Worm (Caenorhabditis elegans) whole organism, L4 larva: ENCODE results near the gene F58A6.2.

Source experiments
- F10B5.3 ChIP-seq: sonication (generic microtip); optimal IDR thresholded peaks from 2 replicates; lab custom pipeline; 2016; ENCODE audit warnings: mild to moderate bottlenecking, missing genetic modification characterization, missing compliant biosample characterization
- F26F4.8 ChIP-seq: fragments of 200-800 bp; sonication (Bioruptor generic); conservative IDR thresholded peaks from 2 replicates; pipeline ENCODE4 v1.3.6; 2022; ENCODE audit warnings: missing genetic modification characterization, missing compliant biosample characterization
- F49E8.2 ChIP-seq: sonication (generic microtip); optimal IDR thresholded peaks from 2 replicates; lab custom pipeline; 2016; ENCODE audit warnings: missing compliant biosample characterization, mild to moderate bottlenecking, missing genetic modification characterization, borderline replicate concordance
- R02D3.7 ChIP-seq: fragments of 150-350 bp; sonication (generic microtip); optimal IDR thresholded peaks from 3 replicates; lab custom pipeline; 2014; ENCODE audit warnings: missing biosample characterization, missing genetic modification characterization
- Y48G9A.11 ChIP-seq: fragments of 200-800 bp; sonication (Bioruptor generic); IDR thresholded peaks from 2 replicates; pipeline ENCODE4 v1.3.6; 2022; ENCODE audit warnings: missing genetic modification reagents, missing genetic modification characterization, missing compliant biosample characterization
- aha-1 ChIP-seq: fragments of 150-350 bp; peaks from one replicate; lab custom pipeline; 2014; ENCODE audit warnings: missing biosample characterization, missing genetic modification characterization
- arid-1 ChIP-seq: fragments of 200-800 bp; sonication (Bioruptor generic); conservative IDR thresholded peaks from 2 replicates; pipeline ENCODE4 v1.3.6; 2022; ENCODE audit warnings: missing genetic modification reagents, missing genetic modification characterization, missing compliant biosample characterization
- attf-4 ChIP-seq: sonication (generic microtip); optimal IDR thresholded peaks from 3 replicates; lab custom pipeline; 2017; ENCODE audit warnings: missing biosample characterization, missing genetic modification characterization
- ceh-32 ChIP-seq: sonication (generic microtip); optimal IDR thresholded peaks from 2 replicates; lab custom pipeline; 2016; ENCODE audit warnings: mild to moderate bottlenecking, missing genetic modification characterization, missing compliant biosample characterization; ENCODE audit not compliant: poor library complexity
- ceh-62 ChIP-seq: sonication (generic microtip); optimal IDR thresholded peaks from 2 replicates; lab custom pipeline; 2017; ENCODE audit warnings: missing biosample characterization, missing genetic modification characterization
- cey-2 ChIP-seq: sonication (generic microtip); optimal IDR thresholded peaks from 3 replicates; lab custom pipeline; 2017; ENCODE audit warnings: missing genetic modification characterization, mild to moderate bottlenecking, missing compliant biosample characterization, antibody characterized with exemption, borderline replicate concordance; ENCODE audit not compliant: insufficient read depth
- daf-16 ChIP-seq, 3 experiments: sonication (generic microtip); optimal IDR thresholded peaks; 2 replicates each; lab custom pipeline; 2016 to 2017; ENCODE audit warnings: missing genetic modification characterization in 3 of 3, missing genetic modification reagents in 3 of 3, mild to moderate bottlenecking in 2 of 3, missing compliant biosample characterization in 2 of 3, missing biosample characterization in 1 of 3, moderate library complexity in 1 of 3
- daf-19 ChIP-seq: fragments of 200-800 bp; sonication (Bioruptor generic); conservative IDR thresholded peaks from 2 replicates; pipeline ENCODE4 v1.3.6; 2022; ENCODE audit warnings: missing genetic modification characterization, missing compliant biosample characterization
- dmd-8 ChIP-seq: fragments of 200-800 bp; sonication (Bioruptor generic); IDR thresholded peaks from 2 replicates; pipeline ENCODE4 v1.3.6; 2022; ENCODE audit warnings: missing genetic modification characterization, missing compliant biosample characterization
- dpl-1 ChIP-seq: fragments of 150-350 bp; optimal IDR thresholded peaks from 2 replicates; lab custom pipeline; 2014; ENCODE audit warnings: missing biosample characterization, missing genetic modification reagents, missing genetic modification characterization
- egl-43 ChIP-seq: fragments of 200-800 bp; sonication (Bioruptor generic); IDR thresholded peaks from 2 replicates; pipeline ENCODE4 v1.3.6; 2022; ENCODE audit warnings: missing genetic modification reagents, missing genetic modification characterization, missing compliant biosample characterization
- fos-1 ChIP-seq: fragments of 150-350 bp; optimal IDR thresholded peaks from 2 replicates; lab custom pipeline; 2014; ENCODE audit warnings: missing biosample characterization, missing genetic modification characterization
- hif-1 ChIP-seq, 2 experiments: sonication (generic microtip); optimal IDR thresholded peaks; 2 replicates each; lab custom pipeline; 2016 to 2017; ENCODE audit warnings: missing compliant biosample characterization in 2 of 2, missing genetic modification characterization in 2 of 2, missing genetic modification reagents in 2 of 2, missing genotype in 2 of 2, mild to moderate bottlenecking in 1 of 2
- hlh-30 ChIP-seq: sonication (generic microtip); optimal IDR thresholded peaks from 2 replicates; lab custom pipeline; 2017; ENCODE audit warnings: antibody characterized with exemption, mild to moderate bottlenecking, missing genetic modification characterization, missing compliant biosample characterization; ENCODE audit not compliant: insufficient read depth
- lim-7 ChIP-seq: fragments of 200-800 bp; sonication (Bioruptor generic); IDR thresholded peaks from 2 replicates; pipeline ENCODE4 v1.3.6; 2022; ENCODE audit warnings: missing genetic modification characterization, missing compliant biosample characterization
- lin-1 ChIP-seq: fragments of 200-800 bp; sonication (Bioruptor generic); IDR thresholded peaks from 2 replicates; pipeline ENCODE4 v1.3.6; 2022; ENCODE audit warnings: missing genetic modification reagents, missing genetic modification characterization, missing compliant biosample characterization
- mxl-2 ChIP-seq: fragments of 200-800 bp; sonication (Bioruptor generic); conservative IDR thresholded peaks from 2 replicates; pipeline ENCODE4 v1.3.6; 2022; ENCODE audit warnings: missing genetic modification reagents, missing genetic modification characterization, missing compliant biosample characterization
- mxl-3 ChIP-seq: fragments of 200-800 bp; sonication (Bioruptor generic); optimal IDR thresholded peaks from 2 replicates; lab custom pipeline; 2018; ENCODE audit warnings: mild to moderate bottlenecking, missing genetic modification characterization, missing compliant biosample characterization
- nhr-102 ChIP-seq: sonication (generic microtip); optimal IDR thresholded peaks from 2 replicates; lab custom pipeline; 2016; ENCODE audit warnings: mild to moderate bottlenecking, missing genetic modification characterization, moderate library complexity, missing compliant biosample characterization
- nhr-237 ChIP-seq: sonication (generic microtip); optimal IDR thresholded peaks from 2 replicates; lab custom pipeline; 2017; ENCODE audit warnings: missing biosample characterization, missing genetic modification characterization
- nhr-42 ChIP-seq: fragments of 200-800 bp; sonication (Bioruptor generic); IDR thresholded peaks from 2 replicates; pipeline ENCODE4 v1.3.6; 2022; ENCODE audit warnings: missing genetic modification characterization, missing compliant biosample characterization
- nhr-48 ChIP-seq: sonication (generic microtip); optimal IDR thresholded peaks from 2 replicates; lab custom pipeline; 2016; ENCODE audit warnings: mild to moderate bottlenecking, missing genetic modification characterization, missing compliant biosample characterization
- php-3 ChIP-seq: fragments of 200-800 bp; sonication (Bioruptor generic); IDR thresholded peaks from 2 replicates; pipeline ENCODE4 v1.3.6; 2022; ENCODE audit warnings: missing genetic modification reagents, missing genetic modification characterization, missing compliant biosample characterization
- pqm-1 ChIP-seq: sonication (generic microtip); optimal IDR thresholded peaks from 2 replicates; lab custom pipeline; 2017; ENCODE audit warnings: missing biosample characterization, missing genetic modification characterization
- set-16 ChIP-seq: fragments of 200-800 bp; sonication (Bioruptor generic); IDR thresholded peaks from 2 replicates; pipeline ENCODE4 v1.3.6; 2022; ENCODE audit warnings: missing genetic modification reagents, missing genetic modification characterization, missing compliant biosample characterization
- spr-1 ChIP-seq: sonication (generic microtip); optimal IDR thresholded peaks from 2 replicates; lab custom pipeline; 2016; ENCODE audit warnings: mild to moderate bottlenecking, missing genetic modification characterization, missing compliant biosample characterization
- spr-3 ChIP-seq: fragments of 200-800 bp; sonication (Bioruptor generic); optimal IDR thresholded peaks from 2 replicates; lab custom pipeline; 2018; ENCODE audit warnings: mild to moderate bottlenecking, missing genetic modification characterization, missing compliant biosample characterization
- tra-1 ChIP-seq: fragments of 200-800 bp; sonication (Bioruptor generic); IDR thresholded peaks from 2 replicates; pipeline ENCODE4 v1.3.6; 2022; ENCODE audit warnings: missing genetic modification reagents, missing genetic modification characterization, missing compliant biosample characterization
- unc-39 ChIP-seq: sonication (generic microtip); optimal IDR thresholded peaks from 2 replicates; lab custom pipeline; 2017; ENCODE audit warnings: missing biosample characterization, missing genetic modification characterization
- unc-62 ChIP-seq, 3 experiments: fragments of 150-350 bp in 1 of 3; sonication (generic microtip); optimal IDR thresholded peaks in 2 of 3; peaks in 1 of 3; 1 replicate in 1 of 3; 2 replicates in 2 of 3; lab custom pipeline; 2014 to 2017; ENCODE audit warnings: missing biosample characterization in 3 of 3, missing genetic modification characterization in 3 of 3, missing genetic modification reagents in 3 of 3, missing genotype in 1 of 3
- vab-7 ChIP-seq: fragments of 200-800 bp; sonication (Bioruptor generic); IDR thresholded peaks from 2 replicates; pipeline ENCODE4 v1.3.6; 2022; ENCODE audit warnings: missing genetic modification reagents, missing genetic modification characterization, missing compliant biosample characterization
- zag-1 ChIP-seq: fragments of 150-350 bp; optimal IDR thresholded peaks from 2 replicates; lab custom pipeline; 2014; ENCODE audit warnings: missing biosample characterization, missing genetic modification characterization
- zip-2 ChIP-seq: fragments of 150-350 bp; optimal IDR thresholded peaks from 2 replicates; lab custom pipeline; 2014; ENCODE audit warnings: missing biosample characterization, missing genetic modification characterization
- ztf-7 ChIP-seq: fragments of 150-350 bp; optimal IDR thresholded peaks from 2 replicates; lab custom pipeline; 2014; ENCODE audit warnings: missing biosample characterization, missing genetic modification characterization

Gene F58A6.2

DNA sequence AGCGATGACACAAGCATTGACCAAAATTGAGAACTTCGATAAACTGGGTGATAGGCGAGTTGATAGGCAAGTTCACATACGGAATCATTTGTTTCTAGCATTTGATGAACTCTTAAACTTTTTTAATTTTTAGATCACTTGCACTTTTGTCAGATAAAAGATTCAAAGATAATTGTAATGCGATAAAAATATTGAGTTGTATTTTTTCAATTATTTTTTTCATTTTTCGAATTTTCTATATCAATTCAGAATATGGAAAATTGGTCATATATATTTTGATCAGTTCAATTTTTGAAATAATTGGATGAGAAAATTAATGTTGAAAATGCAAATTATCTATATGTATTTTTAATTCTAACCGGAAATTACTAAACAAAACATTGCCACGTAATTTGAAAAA lies 30.2 kb downstream of the F58A6.2 start, which contains the start of gene srb-3:
srb-3 (minus strand) TSS at position 101 of the 400 bp plus-strand sequence.
- TF ChIP-seq R02D3.7 (tag; lab: Kevin White, UChicago) (no peak), zip-2 (no peak), lin-1 (GFP tag; lab: Robert Waterston, UW) (no peak), lim-7 (GFP tag; lab: Robert Waterston, UW) (no peak)

DNA sequence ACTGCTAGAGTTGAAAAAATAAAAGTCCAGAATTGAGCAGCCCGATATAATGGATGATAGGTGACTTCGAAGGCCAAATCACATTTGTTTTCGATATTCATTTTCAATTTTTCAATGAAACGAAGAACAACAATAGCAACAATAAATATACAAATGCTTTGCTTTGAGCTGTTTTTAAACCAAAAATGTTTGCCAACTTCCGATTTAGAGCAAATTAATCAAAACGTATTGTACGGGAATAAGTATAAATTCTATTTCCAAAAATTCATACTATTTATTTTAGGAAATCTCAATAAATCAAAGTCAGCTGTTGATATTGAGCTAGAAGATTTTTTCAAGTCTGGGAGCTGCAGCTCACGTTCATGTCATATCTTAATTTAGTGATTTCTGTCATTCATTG lies 34.4 kb downstream of the F58A6.2 start, which contains the start of gene srb-1:
srb-1 (minus strand) TSS at position 101 of the 400 bp plus-strand sequence.
- peak in 1 of 2 experiments; percentile 15 for TF ChIP-seq unc-62 (GFP tag; optimal IDR thresholded peaks at IDR 0.05 in 1 of 2; lab: Kevin White, UChicago)
- TF ChIP-seq unc-62 (tag; optimal IDR thresholded peaks at IDR 0.05; lab: Kevin White, UChicago): no peak
- TF ChIP-seq F26F4.8 (GFP tag; lab: Robert Waterston, UW): no peak

DNA sequence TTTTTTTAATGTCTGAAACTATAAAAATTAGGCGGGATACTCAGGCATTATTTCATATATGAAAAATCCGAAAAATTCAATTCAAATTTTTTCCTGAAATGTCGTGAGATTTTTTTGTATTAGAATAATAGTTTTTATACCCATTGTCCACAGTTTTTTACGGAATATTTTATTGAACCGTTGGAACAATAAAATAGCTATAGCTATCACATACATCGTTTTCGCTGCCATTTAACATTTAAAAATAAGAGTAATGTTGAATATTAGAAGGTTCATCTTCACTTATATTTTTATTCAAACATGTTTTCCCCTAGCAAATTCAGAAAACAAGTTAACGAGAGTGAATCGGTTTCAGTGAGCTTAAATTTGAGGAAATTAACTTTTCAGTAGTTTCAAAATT lies 35.1 kb downstream of the F58A6.2 start, which contains the start of gene C27D6.15:
C27D6.15 (plus strand) TSS at position 301 of the 400 bp plus-strand sequence.
- no peak for TF ChIP-seq tra-1 (GFP tag; lab: Robert Waterston, UW)
- no peak for TF ChIP-seq daf-19 (GFP tag; lab: Robert Waterston, UW)
- TF ChIP-seq zag-1 (tag; lab: Kevin White, UChicago): no peak
- no peak for TF ChIP-seq F26F4.8 (GFP tag; lab: Robert Waterston, UW)
- no peak for TF ChIP-seq lin-1 (GFP tag; lab: Robert Waterston, UW)

DNA sequence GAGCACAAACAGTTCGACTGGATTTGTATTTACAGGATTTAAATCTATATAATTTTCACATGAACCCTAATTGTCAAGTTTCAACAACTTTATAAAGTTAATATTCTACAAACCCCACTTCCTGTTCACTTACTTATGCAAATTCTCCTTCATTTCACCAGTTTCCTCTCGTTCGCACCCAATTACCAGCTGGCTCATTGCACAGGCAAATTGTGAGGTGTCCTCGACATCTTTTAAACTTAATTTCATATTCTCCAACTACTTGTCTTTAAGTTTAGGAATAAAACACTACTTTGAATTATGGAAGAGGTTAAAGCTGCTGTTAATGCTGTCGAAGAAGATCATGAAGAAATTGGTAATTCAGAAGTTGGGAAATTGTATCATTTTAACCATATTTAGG lies 35.9 kb downstream of the F58A6.2 start, which contains the start of gene C27D6.1:
C27D6.1 (plus strand) TSS at position 301 of the 400 bp plus-strand sequence.
- TF ChIP-seq nhr-48 (tag; lab: Kevin White, UChicago): no peak
- no peak for TF ChIP-seq spr-1 (tag; lab: Kevin White, UChicago)
- no peak for TF ChIP-seq F10B5.3
- peak in 1 of 2 experiments; percentile 74 for TF ChIP-seq unc-62 (GFP tag; optimal IDR thresholded peaks at IDR 0.05 in 1 of 2; lab: Kevin White, UChicago)
- TF ChIP-seq unc-62 (tag; optimal IDR thresholded peaks at IDR 0.05; lab: Kevin White, UChicago): no peak
- TF ChIP-seq ceh-62: no peak
- TF ChIP-seq set-16 (GFP tag; lab: Robert Waterston, UW): no peak
- TF ChIP-seq daf-16 (GFP tag; optimal IDR thresholded peaks at IDR 0.05; lab: Kevin White, UChicago): no peak
- TF ChIP-seq daf-16 (tag; optimal IDR thresholded peaks at IDR 0.05; lab: Kevin White, UChicago): no peak
- peak; percentile 5 for TF ChIP-seq aha-1 (tag; lab: Kevin White, UChicago)
- no peak for TF ChIP-seq vab-7
- no peak for TF ChIP-seq dpl-1 (GFP tag; lab: Kevin White, UChicago)
- TF ChIP-seq hlh-30 (tag; lab: Kevin White, UChicago): no peak
- TF ChIP-seq attf-4 (tag; lab: Kevin White, UChicago): no peak
- no peak for TF ChIP-seq php-3 (GFP tag; lab: Robert Waterston, UW)
- no peak for TF ChIP-seq Y48G9A.11
- TF ChIP-seq lin-1 (GFP tag; lab: Robert Waterston, UW): no peak
- TF ChIP-seq spr-3 (GFP tag; lab: Kevin White, UChicago): no peak
- no peak for TF ChIP-seq nhr-237 (tag; lab: Kevin White, UChicago)

DNA sequence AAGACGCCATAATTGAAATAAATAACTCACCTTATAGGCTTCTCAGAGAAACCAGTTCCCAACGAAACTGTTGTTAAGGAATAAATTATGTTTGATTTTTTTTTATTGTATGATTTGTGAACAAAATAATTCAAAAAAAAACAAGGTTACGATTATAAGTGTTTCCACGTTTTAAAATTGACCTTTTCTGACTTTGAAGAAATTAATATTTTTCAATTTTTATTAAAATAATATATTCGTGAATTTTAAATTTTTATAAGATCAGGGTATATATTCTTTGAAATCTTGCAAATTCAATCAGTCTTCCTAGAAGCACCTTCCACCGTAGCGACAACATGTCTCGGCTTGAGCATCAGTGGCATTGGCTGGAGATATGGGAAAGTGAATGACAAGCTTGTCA lies 37.9 kb downstream of the F58A6.2 start, which contains the start of gene C27D6.3:
C27D6.3 (minus strand) TSS at position 101 of the 400 bp plus-strand sequence.
- TF ChIP-seq Y48G9A.11 (no peak), nhr-102 (tag; lab: Kevin White, UChicago) (no peak), egl-43 (GFP tag; lab: Robert Waterston, UW) (no peak), pqm-1 (tag; lab: Kevin White, UChicago) (no peak), hif-1 (tag; optimal IDR thresholded peaks at IDR 0.05; lab: Kevin White, UChicago) (no peak), ztf-7 (no peak), arid-1 (no peak), nhr-237 (tag; lab: Kevin White, UChicago) (no peak), unc-39 (tag; lab: Kevin White, UChicago) (no peak), cey-2 (tag; lab: Kevin White, UChicago) (no peak), ceh-32 (no peak), mxl-2 (no peak), fos-1 (no peak), nhr-42 (GFP tag; lab: Robert Waterston, UW) (no peak), dmd-8 (GFP tag; lab: Robert Waterston, UW) (no peak), mxl-3 (GFP tag; lab: Kevin White, UChicago) (no peak), F49E8.2 (no peak)
